Worm (Caenorhabditis elegans): Measurements from ENCODE around the gene C03B1.3.

The C03B1.3 gene

DNA sequence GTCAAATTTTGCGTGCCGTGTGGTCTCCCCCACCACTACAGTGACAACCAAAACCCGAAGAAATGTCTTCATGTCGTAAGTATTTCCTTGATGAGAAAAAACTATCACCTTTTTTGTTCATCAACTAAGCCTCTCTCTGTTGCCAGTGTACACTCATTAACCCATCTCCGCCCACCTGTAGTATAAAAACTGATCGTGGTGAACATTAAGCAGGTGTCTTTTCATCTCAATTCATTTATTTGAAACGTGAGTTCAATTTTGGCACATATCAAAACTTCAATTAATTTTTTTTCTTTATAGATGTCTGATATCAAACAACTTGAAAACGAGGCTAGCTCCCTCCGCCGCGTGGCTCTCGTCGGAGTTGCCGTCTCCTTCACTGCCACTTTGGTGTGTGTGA lies 34.4 kb upstream of the C03B1.3 start, which contains the start of gene col-170:
TSS of gene col-170 (plus strand) at position 301 of the 400 bp plus-strand sequence.
- TF ChIP-seq D1046.2 (GFP tag; IDR thresholded peaks at IDR 0.05) (no peak), tag-97 (GFP tag; IDR thresholded peaks at IDR 0.05) (no peak), daf-8 (GFP tag; IDR thresholded peaks at IDR 0.05) (no peak), lin-39 (tag; optimal IDR thresholded peaks at IDR 0.05) (no peak), madf-9 (GFP tag; conservative IDR thresholded peaks at IDR 0.05) (no peak), cey-2 (tag; optimal IDR thresholded peaks at IDR 0.05; ENCODE audit: borderline replicate concordance, insufficient read depth) (no peak), sdz-12 (GFP tag; optimal IDR thresholded peaks at IDR 0.05) (no peak), duxl-1 (tag; optimal IDR thresholded peaks at IDR 0.05; ENCODE audit: poor library complexity) (no peak), ama-1 (optimal IDR thresholded peaks at IDR 0.05) (no peak), aha-1 (tag) (peak; percentile 81), nhr-28 (tag; optimal IDR thresholded peaks at IDR 0.05) (peak; percentile 45)

DNA sequence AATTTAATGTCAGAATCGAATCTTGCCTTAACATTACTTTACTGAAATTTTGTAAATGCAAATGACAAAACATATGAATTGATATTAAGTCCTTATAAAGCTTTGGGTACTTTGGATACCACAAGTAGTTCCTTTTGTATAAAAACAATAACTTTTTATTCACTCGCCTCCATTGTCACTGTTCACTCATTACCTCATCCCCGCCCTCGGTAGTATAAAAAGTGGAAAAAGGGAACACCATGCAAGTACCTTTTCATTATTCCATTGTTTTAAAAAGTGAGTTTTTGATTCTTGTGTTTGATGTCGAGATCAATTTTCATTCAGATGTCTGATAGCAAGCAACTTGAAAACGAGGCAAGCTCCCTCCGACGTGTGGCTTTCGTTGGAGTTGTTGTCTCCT lies 31.8 kb upstream of the C03B1.3 start, which contains the start of gene col-171:
TSS of gene col-171 (plus strand) at position 301 of the 400 bp plus-strand sequence.
- no peak for TF ChIP-seq T26A8.4 (GFP tag; IDR thresholded peaks at IDR 0.05)
- TF ChIP-seq gei-8 (GFP tag; optimal IDR thresholded peaks at IDR 0.05): no peak
- no peak for TF ChIP-seq zip-11 (GFP tag; IDR thresholded peaks at IDR 0.05)
- TF ChIP-seq lin-39 (tag; optimal IDR thresholded peaks at IDR 0.05): no peak
- no peak for TF ChIP-seq ceh-62 (tag; optimal IDR thresholded peaks at IDR 0.05)
- no peak for TF ChIP-seq nhr-10 (tag; optimal IDR thresholded peaks at IDR 0.05)
- no peak for TF ChIP-seq F37D6.2 (tag; optimal IDR thresholded peaks at IDR 0.05)
- no peak for TF ChIP-seq nhr-28 (tag; optimal IDR thresholded peaks at IDR 0.05)
- no peak for TF ChIP-seq aly-2 (tag; optimal IDR thresholded peaks at IDR 0.05)
- no peak for TF ChIP-seq unc-62 (GFP tag; optimal IDR thresholded peaks at IDR 0.05 in 1 of 2)
- no peak for TF ChIP-seq unc-62 (tag; optimal IDR thresholded peaks at IDR 0.05)
- TF ChIP-seq lsy-2 (tag; optimal IDR thresholded peaks at IDR 0.05): no peak
- no peak for TF ChIP-seq mdt-29 (GFP tag; IDR thresholded peaks at IDR 0.05)
- no peak for TF ChIP-seq hlh-11 (tag; optimal IDR thresholded peaks at IDR 0.05)
- no peak for TF ChIP-seq duxl-1 (tag; optimal IDR thresholded peaks at IDR 0.05; ENCODE audit: poor library complexity)
- TF ChIP-seq aha-1 (tag): no peak
- TF ChIP-seq skn-1 (tag; optimal IDR thresholded peaks at IDR 0.05): no peak
- TF ChIP-seq egl-43 (GFP tag; IDR thresholded peaks at IDR 0.05): no peak
- no peak for TF ChIP-seq ctbp-1 (GFP tag; IDR thresholded peaks at IDR 0.05)
- TF ChIP-seq lin-38 (GFP tag; IDR thresholded peaks at IDR 0.05): no peak
- TF ChIP-seq php-3 (GFP tag; IDR thresholded peaks at IDR 0.05): no peak

DNA sequence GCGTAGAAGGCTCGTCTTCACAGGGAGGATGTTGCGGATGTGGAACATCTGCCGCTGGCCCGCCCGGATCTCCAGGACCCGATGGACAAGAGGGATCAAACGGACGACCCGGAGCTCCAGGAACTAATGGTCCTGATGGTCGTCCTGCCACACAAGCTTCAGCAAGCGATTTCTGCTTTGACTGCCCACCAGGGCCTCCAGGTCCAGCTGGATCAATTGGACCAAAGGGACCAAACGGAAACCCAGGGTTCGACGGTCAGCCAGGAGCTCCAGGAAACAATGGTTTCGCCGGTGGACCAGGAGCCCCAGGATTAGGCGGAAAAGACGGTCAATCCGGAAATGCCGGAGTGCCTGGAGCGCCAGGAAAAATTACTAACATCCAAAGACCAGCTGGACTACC lies 31.2 kb upstream of the C03B1.3 start:
- TF ChIP-seq set-16 (GFP tag; IDR thresholded peaks at IDR 0.05) (peak; percentile 85), hmg-1.1 (GFP tag; IDR thresholded peaks at IDR 0.05) (no peak)

DNA sequence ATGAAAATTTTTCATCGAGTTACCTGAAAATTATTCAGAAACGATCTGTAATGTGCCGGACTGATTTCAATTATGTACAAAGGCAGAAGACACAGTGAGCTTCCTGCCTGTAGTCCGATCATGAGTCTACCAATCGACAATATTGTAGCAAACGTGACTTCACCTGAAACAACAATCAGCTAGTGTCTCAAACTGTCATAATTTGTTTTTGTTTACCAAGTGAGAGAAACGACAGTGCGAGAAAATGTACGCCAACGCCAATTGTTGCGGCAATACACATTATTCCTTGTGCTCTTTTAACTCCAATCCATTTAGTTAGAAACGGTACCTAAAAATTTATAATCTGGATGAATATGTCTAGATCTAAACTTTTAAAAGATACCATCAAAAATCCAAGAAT lies 28.5 kb upstream of the C03B1.3 start:
- peak; percentile 4 for TF ChIP-seq hlh-11 (tag; optimal IDR thresholded peaks at IDR 0.05)
- no peak for TF ChIP-seq unc-62 (GFP tag; optimal IDR thresholded peaks at IDR 0.05 in 1 of 2)
- TF ChIP-seq unc-62 (tag; optimal IDR thresholded peaks at IDR 0.05): no peak
- no peak for TF ChIP-seq rbr-2 (tag; optimal IDR thresholded peaks at IDR 0.05)
- no peak for TF ChIP-seq ces-1 (GFP tag; optimal IDR thresholded peaks at IDR 0.05)
- TF ChIP-seq nhr-42 (GFP tag; IDR thresholded peaks at IDR 0.05): no peak
- no peak for TF ChIP-seq daf-16 (GFP tag; optimal IDR thresholded peaks at IDR 0.05)
- TF ChIP-seq daf-16 (tag; optimal IDR thresholded peaks at IDR 0.05): peak; percentile 67
- TF ChIP-seq nhr-28 (tag; optimal IDR thresholded peaks at IDR 0.05): peak; percentile 3
- peak; percentile 53 for TF ChIP-seq nhr-77 (tag; optimal IDR thresholded peaks at IDR 0.05)

DNA sequence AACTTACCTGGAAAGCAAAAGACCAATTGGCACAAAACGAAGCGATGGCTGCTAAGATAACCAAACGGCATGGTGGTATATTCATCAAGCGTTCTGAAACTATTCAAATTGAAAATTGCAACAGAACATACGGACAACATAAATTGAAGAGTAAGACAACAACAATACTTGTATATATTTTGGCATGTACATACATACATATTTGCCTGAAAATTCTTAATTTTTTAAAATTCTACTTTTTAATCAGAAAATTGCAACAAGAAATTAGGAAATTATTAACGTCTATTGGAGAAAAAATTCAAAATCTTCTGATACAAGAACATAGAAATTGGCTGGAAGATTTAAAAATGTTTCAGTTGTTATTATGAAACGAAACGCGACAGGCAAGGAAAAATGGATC lies 27.9 kb upstream of the C03B1.3 start, which contains the start of gene C03B1.13:
TSS of gene C03B1.13 (minus strand) at position 101 of the 400 bp plus-strand sequence.
- no peak for TF ChIP-seq snpc-1.2 (GFP tag; IDR thresholded peaks at IDR 0.05)
- TF ChIP-seq egl-27 (tag; optimal IDR thresholded peaks at IDR 0.05): no peak
- TF ChIP-seq spr-1 (tag; optimal IDR thresholded peaks at IDR 0.05): no peak
- TF ChIP-seq hif-1 (tag; optimal IDR thresholded peaks at IDR 0.05): no peak
- TF ChIP-seq mxl-2 (GFP tag; conservative IDR thresholded peaks at IDR 0.05): no peak
- TF ChIP-seq arid-1 (GFP tag; conservative IDR thresholded peaks at IDR 0.05): no peak

Data from whole organism, L4 larva.